Worm (Caenorhabditis elegans): ENCODE results near the gene C06E2.2.

ce11 chrX:8846447-8847237, 32.8 kb upstream of the C06E2.2 start, which contains the start of gene C28G1.10:
- no peak for TF ChIP-seq mab-9 (GFP tag; IDR thresholded peaks at IDR 0.05)
- no peak for TF ChIP-seq mdl-1 (tag; optimal IDR thresholded peaks at IDR 0.05)
- TF ChIP-seq skn-1 (tag; optimal IDR thresholded peaks at IDR 0.05): no peak
- no peak for TF ChIP-seq fkh-10 (GFP tag; optimal IDR thresholded peaks at IDR 0.05)
- TF ChIP-seq xbp-1 (tag; optimal IDR thresholded peaks at IDR 0.05): no peak
- no peak for TF ChIP-seq jun-1 (tag; optimal IDR thresholded peaks at IDR 0.05)
- TF ChIP-seq nhr-11 (tag; optimal IDR thresholded peaks at IDR 0.05): no peak
- TF ChIP-seq nhr-77 (tag; optimal IDR thresholded peaks at IDR 0.05): no peak
- no peak for TF ChIP-seq fos-1 (tag; optimal IDR thresholded peaks at IDR 0.05)
- TF ChIP-seq blmp-1 (tag; optimal IDR thresholded peaks at IDR 0.05): no peak
